Worm (Caenorhabditis elegans): Measurements from ENCODE around the gene gpd-4.
A peak's percentile ranks its signal among the peaks of the same experiment; 100 is the strongest.

gpd-4 gene

ce11 chrII:10134285-10134995, 36.6 kb upstream of the gpd-4 start, which contains the start of gene F27E5.9:
Gene F27E5.9, plus strand, starts transcription at chrII:10134945.
- no peak for TF ChIP-seq fkh-10 (GFP tag; optimal IDR thresholded peaks at IDR 0.05)
- TF ChIP-seq lsy-2 (tag; optimal IDR thresholded peaks at IDR 0.05): no peak
- no peak for TF ChIP-seq Y75B8A.6 (GFP tag; IDR thresholded peaks at IDR 0.05)
- TF ChIP-seq zip-11 (GFP tag; IDR thresholded peaks at IDR 0.05): no peak
- TF ChIP-seq pqm-1 (tag; optimal IDR thresholded peaks at IDR 0.05): peak; percentile 99
- TF ChIP-seq spr-3 (GFP tag; optimal IDR thresholded peaks at IDR 0.05): no peak
- no peak for TF ChIP-seq T20F7.1 (GFP tag; optimal IDR thresholded peaks at IDR 0.05)
- no peak for TF ChIP-seq gei-8 (GFP tag; optimal IDR thresholded peaks at IDR 0.05)
- no peak for TF ChIP-seq madf-5 (GFP tag; IDR thresholded peaks at IDR 0.05)
- TF ChIP-seq daf-12 (tag; optimal IDR thresholded peaks at IDR 0.05): no peak
- TF ChIP-seq daf-16 (GFP tag; optimal IDR thresholded peaks at IDR 0.05): no peak
- peak; percentile 85 for TF ChIP-seq daf-16 (tag; optimal IDR thresholded peaks at IDR 0.05)
- peak; percentile 56; the same call in 1 of the 2 replicates for TF ChIP-seq nhr-41 (GFP tag; IDR thresholded peaks at IDR 0.05)
- no peak for TF ChIP-seq F44E2.7 (GFP tag; IDR thresholded peaks at IDR 0.05)
- no peak for TF ChIP-seq Y105C5A.15 (GFP tag; IDR thresholded peaks at IDR 0.05)
- TF ChIP-seq tra-1 (GFP tag; IDR thresholded peaks at IDR 0.05): no peak
- TF ChIP-seq nhr-6 (tag; optimal IDR thresholded peaks at IDR 0.05): no peak
- TF ChIP-seq ceh-44 (GFP tag; IDR thresholded peaks at IDR 0.05): no peak
- no peak for TF ChIP-seq nhr-42 (GFP tag; IDR thresholded peaks at IDR 0.05)
- TF ChIP-seq mdt-29 (GFP tag; IDR thresholded peaks at IDR 0.05): no peak
- TF ChIP-seq egl-43 (GFP tag; IDR thresholded peaks at IDR 0.05): no peak
- TF ChIP-seq madf-9 (GFP tag; conservative IDR thresholded peaks at IDR 0.05): no peak
- no peak for TF ChIP-seq ceh-32 (tag; optimal IDR thresholded peaks at IDR 0.05; ENCODE audit: poor library complexity)
- no peak for TF ChIP-seq ama-1 (optimal IDR thresholded peaks at IDR 0.05)
- TF ChIP-seq nhr-28 (tag; optimal IDR thresholded peaks at IDR 0.05): peak; percentile 85
- no peak for TF ChIP-seq lin-1 (GFP tag; IDR thresholded peaks at IDR 0.05)
- peak; percentile 30 for TF ChIP-seq ztf-7 (tag; optimal IDR thresholded peaks at IDR 0.05)
- no peak for TF ChIP-seq nhr-48 (tag; optimal IDR thresholded peaks at IDR 0.05)
- TF ChIP-seq hlh-30 (tag; optimal IDR thresholded peaks at IDR 0.05; ENCODE audit: insufficient read depth): no peak
- no peak for TF ChIP-seq mxl-3 (GFP tag; optimal IDR thresholded peaks at IDR 0.05)
- no peak for TF ChIP-seq unc-39 (tag; optimal IDR thresholded peaks at IDR 0.05)
- TF ChIP-seq daf-8 (GFP tag; IDR thresholded peaks at IDR 0.05): no peak
- peak; percentile 52 for TF ChIP-seq nhr-77 (tag; optimal IDR thresholded peaks at IDR 0.05)
- TF ChIP-seq unc-62 (GFP tag; optimal IDR thresholded peaks at IDR 0.05 in 1 of 2): no peak
- no peak for TF ChIP-seq unc-62 (tag; optimal IDR thresholded peaks at IDR 0.05)
- no peak for TF ChIP-seq nhr-76 (tag; optimal IDR thresholded peaks at IDR 0.05)

ce11 chrII:10136771-10137170, 34.3 kb upstream of the gpd-4 start:
- peak; percentile 73 for TF ChIP-seq aha-1 (tag)
- TF ChIP-seq unc-62 (GFP tag; optimal IDR thresholded peaks at IDR 0.05 in 1 of 2): peak in 1 of 2 experiments; percentile 76
- TF ChIP-seq unc-62 (tag; optimal IDR thresholded peaks at IDR 0.05): no peak
- no peak for TF ChIP-seq fos-1 (tag; optimal IDR thresholded peaks at IDR 0.05)

- TF ChIP-seq attf-4 (tag; optimal IDR thresholded peaks at IDR 0.05) (no peak), ceh-44 (GFP tag; IDR thresholded peaks at IDR 0.05) (no peak), ama-1 (optimal IDR thresholded peaks at IDR 0.05) (no peak), Y48G9A.11 (GFP tag; IDR thresholded peaks at IDR 0.05) (no peak), tag-97 (GFP tag; IDR thresholded peaks at IDR 0.05) (no peak), nhr-48 (tag; optimal IDR thresholded peaks at IDR 0.05) (no peak), ZK337.2 (GFP tag; IDR thresholded peaks at IDR 0.05) (no peak), T26A8.4 (GFP tag; IDR thresholded peaks at IDR 0.05) (no peak), mdl-1 (tag; optimal IDR thresholded peaks at IDR 0.05) (no peak)
Measured at ce11 chrII:10137358-10137757, 33.7 kb upstream of the gpd-4 start, which contains the start of gene phg-1. Gene phg-1, plus strand, starts transcription at chrII:10137658.
